Fruit fly (Drosophila melanogaster): Measurements from ENCODE around the gene Flo2.

Gene Flo2

dm6 chrX:14918750-14919247 is 79.6 kb downstream of the Flo2 start, which contains the start of gene Eo (continued):
- TF ChIP-seq pan (optimal IDR thresholded peaks at IDR 0.05): no peak
- no peak for TF ChIP-seq pan (GFP tag; optimal IDR thresholded peaks at IDR 0.05 in 1 of 2, IDR thresholded peaks at IDR 0.05 in 1 of 2)
- TF ChIP-seq Antp (GFP tag; optimal IDR thresholded peaks at IDR 0.05): no peak
- TF ChIP-seq H2.0 (GFP tag; IDR thresholded peaks at IDR 0.05): no peak
- no peak for TF ChIP-seq CG8281 (tag; optimal IDR thresholded peaks at IDR 0.05)
- TF ChIP-seq Myb (GFP tag; optimal IDR thresholded peaks at IDR 0.05): no peak
- no peak for TF ChIP-seq ssp (GFP tag; IDR thresholded peaks at IDR 0.05)
- no peak for TF ChIP-seq Hsf (GFP tag; optimal IDR thresholded peaks at IDR 0.05)
- no peak for TF ChIP-seq CG7556 (GFP tag; optimal IDR thresholded peaks at IDR 0.05)
- TF ChIP-seq salm (tag; optimal IDR thresholded peaks at IDR 0.05): peak; percentile 59
- TF ChIP-seq pita (GFP tag; optimal IDR thresholded peaks at IDR 0.05): peak; percentile 23
- TF ChIP-seq CG17568 (GFP tag; optimal IDR thresholded peaks at IDR 0.05): no peak
- TF ChIP-seq bab2 (GFP tag; optimal IDR thresholded peaks at IDR 0.05): no peak
- TF ChIP-seq otp (GFP tag; IDR thresholded peaks at IDR 0.05): no peak
- TF ChIP-seq odd (GFP tag; optimal IDR thresholded peaks at IDR 0.05): peak; percentile 17
- TF ChIP-seq CG17361 (GFP tag; IDR thresholded peaks at IDR 0.05): no peak
- no peak for TF ChIP-seq CG1529 (GFP tag; optimal IDR thresholded peaks at IDR 0.05)
- no peak for TF ChIP-seq disco-r (GFP tag; optimal IDR thresholded peaks at IDR 0.05)
- TF ChIP-seq CG14441 (GFP tag; IDR thresholded peaks at IDR 0.05): peak; percentile 4; the same call in 1 of the 2 replicates
- no peak for TF ChIP-seq CG10267 (tag; optimal IDR thresholded peaks at IDR 0.05)
- TF ChIP-seq YL-1 (GFP tag; optimal IDR thresholded peaks at IDR 0.05): no peak
- no peak for TF ChIP-seq ewg (GFP tag; optimal IDR thresholded peaks at IDR 0.05)
- no peak for TF ChIP-seq Chrac-16 (GFP tag; optimal IDR thresholded peaks at IDR 0.05)
- no peak for TF ChIP-seq ash1 (GFP tag; optimal IDR thresholded peaks at IDR 0.05)
- no peak for TF ChIP-seq CG9215 (GFP tag; IDR thresholded peaks at IDR 0.05)
- TF ChIP-seq CG31388 (GFP tag; optimal IDR thresholded peaks at IDR 0.05): no peak
- TF ChIP-seq CG17385 (GFP tag; optimal IDR thresholded peaks at IDR 0.05): no peak
- peak; percentile 1 for TF ChIP-seq phol (tag; optimal IDR thresholded peaks at IDR 0.05)
- peak; percentile 3 for TF ChIP-seq D19A (tag; optimal IDR thresholded peaks at IDR 0.05)
- TF ChIP-seq Xrp1 (GFP tag; IDR thresholded peaks at IDR 0.05): no peak
- TF ChIP-seq CG34224 (GFP tag; IDR thresholded peaks at IDR 0.05; ENCODE audit: partially characterized antibody): no peak
- no peak for TF ChIP-seq eyg (GFP tag; optimal IDR thresholded peaks at IDR 0.05)
- no peak for TF ChIP-seq CG12219 (GFP tag; optimal IDR thresholded peaks at IDR 0.05)
- TF ChIP-seq sna (GFP tag; IDR thresholded peaks at IDR 0.05; ENCODE audit: partially characterized antibody): no peak
- TF ChIP-seq CHES-1-like (GFP tag; optimal IDR thresholded peaks at IDR 0.05): no peak
- no peak for TF ChIP-seq CG15514 (GFP tag; optimal IDR thresholded peaks at IDR 0.05)
- TF ChIP-seq Stat92E (GFP tag; optimal IDR thresholded peaks at IDR 0.05): no peak
- no peak for TF ChIP-seq ken (GFP tag; IDR thresholded peaks at IDR 0.05)
- no peak for TF ChIP-seq Bdp1 (GFP tag; optimal IDR thresholded peaks at IDR 0.05)
- no peak for TF ChIP-seq CG4282 (GFP tag; optimal IDR thresholded peaks at IDR 0.05)
- TF ChIP-seq CG6813 (GFP tag; optimal IDR thresholded peaks at IDR 0.05): peak; percentile 23
- TF ChIP-seq gfzf (GFP tag; optimal IDR thresholded peaks at IDR 0.05): no peak
- TF ChIP-seq Med (GFP tag): peak; percentile 74
- no peak for TF ChIP-seq p53 (GFP tag; optimal IDR thresholded peaks at IDR 0.05)
- TF ChIP-seq grn (GFP tag; optimal IDR thresholded peaks at IDR 0.05): peak; percentile 53
- no peak for TF ChIP-seq CG1602 (GFP tag; optimal IDR thresholded peaks at IDR 0.05)
- no peak for TF ChIP-seq Neu2 (GFP tag; optimal IDR thresholded peaks at IDR 0.05; ENCODE audit: borderline replicate concordance)
- peak; percentile 20 for TF ChIP-seq CG15269 (tag; optimal IDR thresholded peaks at IDR 0.05)
- no peak for TF ChIP-seq vnd (GFP tag; IDR thresholded peaks at IDR 0.05; ENCODE audit: partially characterized antibody)
- TF ChIP-seq nerfin-2 (GFP tag; IDR thresholded peaks at IDR 0.05; ENCODE audit: partially characterized antibody): no peak
- no peak for TF ChIP-seq ap (GFP tag; IDR thresholded peaks at IDR 0.05)
